Fruit fly (Drosophila melanogaster) whole organism, pupa: Measurements from ENCODE around the gene CG34163.

Source experiments
- CG10348 ChIP-seq: fragments of 200-800 bp; sonication (Bioruptor generic); IDR thresholded peaks from 2 replicates; pipeline ENCODE4 v1.3.6; 2022; ENCODE audit warnings: missing biosample characterization, missing genetic modification characterization
- CG12605 ChIP-seq: fragments of 200-800 bp; sonication (Bioruptor generic); IDR thresholded peaks from 2 replicates; pipeline ENCODE4 v1.3.6; 2022; ENCODE audit warnings: missing biosample characterization, missing genetic modification characterization
- CG14655 ChIP-seq: fragments of 200-800 bp; sonication (Bioruptor generic); optimal IDR thresholded peaks from 3 replicates; lab custom pipeline; 2017; ENCODE audit warnings: mild to moderate bottlenecking, missing biosample characterization, missing genetic modification reagents, missing genetic modification characterization
- EcR ChIP-seq: fragments of 200-800 bp; sonication (Bioruptor generic); optimal IDR thresholded peaks from 3 replicates; lab custom pipeline; 2019; ENCODE audit warnings: missing biosample characterization, missing genetic modification characterization, mild to moderate bottlenecking, moderate library complexity, missing genetic modification reagents
- Ets98B ChIP-seq: fragments of 200-800 bp; sonication (Bioruptor generic); IDR thresholded peaks from 2 replicates; pipeline ENCODE4 v1.3.6; 2022; ENCODE audit warnings: missing biosample characterization, missing genetic modification characterization
- Snoo ChIP-seq: fragments of 200-800 bp; sonication (Bioruptor generic); optimal IDR thresholded peaks from 3 replicates; lab custom pipeline; 2017; ENCODE audit warnings: missing biosample characterization, mild to moderate bottlenecking, missing genetic modification characterization, inconsistent platforms
- rn ChIP-seq: fragments of 200-800 bp; sonication (Bioruptor generic); IDR thresholded peaks from 2 replicates; pipeline ENCODE4 v1.3.6; 2022; ENCODE audit warnings: missing biosample characterization, missing genetic modification characterization

- no peak for TF ChIP-seq CG14655
- no peak for TF ChIP-seq EcR (GFP tag; lab: Kevin White, UChicago)
- no peak for TF ChIP-seq Ets98B (GFP tag; lab: Robert Waterston, UW)
- no peak for TF ChIP-seq Snoo
- TF ChIP-seq CG10348 (GFP tag; lab: Robert Waterston, UW): no peak
- TF ChIP-seq rn (GFP tag; lab: Robert Waterston, UW): no peak
- no peak for TF ChIP-seq CG12605 (GFP tag; lab: Robert Waterston, UW)
Measured at dm6 chr2L:11977721-11978120, 10.3 kb upstream of the CG34163 start.
